Worm (Caenorhabditis elegans) whole organism, L1 larva: Measurements from ENCODE around the gene srbc-70.

Experiments used
- C04F5.9 ChIP-seq: sonication (generic microtip); optimal IDR thresholded peaks from 2 replicates; lab custom pipeline; 2016; ENCODE audit warnings: missing genetic modification characterization, missing compliant biosample characterization
- C16A3.4 ChIP-seq: fragments of 150-350 bp; optimal IDR thresholded peaks from 2 replicates; lab custom pipeline; 2014; ENCODE audit warnings: missing biosample characterization, missing genetic modification characterization
- Y116A8C.19 ChIP-seq: sonication (generic microtip); optimal IDR thresholded peaks from 2 replicates; lab custom pipeline; 2016; ENCODE audit warnings: missing compliant biosample characterization, missing genetic modification characterization, borderline replicate concordance
- aha-1 ChIP-seq: fragments of 150-350 bp; optimal IDR thresholded peaks from 2 replicates; lab custom pipeline; 2014; ENCODE audit warnings: missing biosample characterization, missing genetic modification characterization
- alr-1 ChIP-seq: fragments of 200-800 bp; sonication (Bioruptor generic); optimal IDR thresholded peaks from 2 replicates; lab custom pipeline; 2018; ENCODE audit warnings: borderline replicate concordance, mild to moderate bottlenecking, missing genetic modification characterization, missing compliant biosample characterization
- ama-1 ChIP-seq: fragments of 150-350 bp; optimal IDR thresholded peaks from 2 replicates; lab custom pipeline; 2014
- ceh-63 ChIP-seq: fragments of 200-800 bp; sonication (Bioruptor generic); optimal IDR thresholded peaks from 2 replicates; lab custom pipeline; 2018; ENCODE audit warnings: mild to moderate bottlenecking, missing genetic modification characterization, missing compliant biosample characterization
- ceh-82 ChIP-seq, 3 experiments: fragments of 150-350 bp in 1 of 3; sonication (generic microtip) in 2 of 3; optimal IDR thresholded peaks; 2 replicates each; lab custom pipeline; 2014 to 2017; ENCODE audit warnings: missing biosample characterization in 3 of 3, missing genetic modification characterization in 3 of 3
- ceh-88 ChIP-seq: fragments of 200-800 bp; sonication (Bioruptor generic); IDR thresholded peaks from 2 replicates; pipeline ENCODE4 v1.3.6; 2022; ENCODE audit warnings: missing genetic modification characterization, missing compliant biosample characterization
- dpl-1 ChIP-seq, 3 experiments: fragments of 150-350 bp in 2 of 3; sonication (generic microtip) in 1 of 3; optimal IDR thresholded peaks; 2 replicates each; lab custom pipeline; 2014 to 2017; ENCODE audit warnings: missing biosample characterization in 3 of 3, missing genetic modification characterization in 3 of 3, missing genetic modification reagents in 3 of 3
- dsc-1 ChIP-seq: sonication (generic microtip); optimal IDR thresholded peaks from 2 replicates; lab custom pipeline; 2016; ENCODE audit warnings: mild to moderate bottlenecking, missing genetic modification characterization, missing compliant biosample characterization
- efl-1 ChIP-seq, 4 experiments: fragments of 150-350 bp; optimal IDR thresholded peaks in 3 of 4; peaks in 1 of 4; 1 replicate in 1 of 4; 2 replicates in 3 of 4; lab custom pipeline; 2014; ENCODE audit warnings: missing biosample characterization in 2 of 4, missing genetic modification characterization in 2 of 4, missing genetic modification reagents in 2 of 4
- efl-3 ChIP-seq: fragments of 200-800 bp; sonication (Bioruptor generic); optimal IDR thresholded peaks from 2 replicates; lab custom pipeline; 2018; ENCODE audit warnings: mild to moderate bottlenecking, missing genetic modification characterization, missing compliant biosample characterization
- egl-13 ChIP-seq: sonication (generic microtip); optimal IDR thresholded peaks from 2 replicates; lab custom pipeline; 2016; ENCODE audit warnings: missing genotype, missing genetic modification reagents, missing genetic modification characterization, missing compliant biosample characterization
- ets-5 ChIP-seq: fragments of 200-800 bp; sonication (Bioruptor generic); IDR thresholded peaks from 2 replicates; pipeline ENCODE4 v1.3.6; 2022; ENCODE audit warnings: missing genetic modification characterization, missing compliant biosample characterization
- fkh-10 ChIP-seq: sonication (generic microtip); optimal IDR thresholded peaks from 2 replicates; lab custom pipeline; 2017; ENCODE audit warnings: missing biosample characterization, missing genetic modification reagents, missing genetic modification characterization
- fkh-8 ChIP-seq: sonication (generic microtip); optimal IDR thresholded peaks from 2 replicates; lab custom pipeline; 2016; ENCODE audit warnings: mild to moderate bottlenecking, missing genetic modification characterization, missing compliant biosample characterization
- hlh-17 ChIP-seq: fragments of 200-800 bp; sonication (Bioruptor generic); optimal IDR thresholded peaks from 2 replicates; lab custom pipeline; 2018; ENCODE audit warnings: missing genetic modification characterization, mild to moderate bottlenecking, missing compliant biosample characterization, moderate library complexity, borderline replicate concordance
- hlh-4 ChIP-seq: sonication (generic microtip); optimal IDR thresholded peaks from 2 replicates; lab custom pipeline; 2016; ENCODE audit warnings: mild to moderate bottlenecking, missing genetic modification characterization, missing compliant biosample characterization
- lin-14 ChIP-seq: fragments of 200-800 bp; sonication (Bioruptor generic); optimal IDR thresholded peaks from 2 replicates; lab custom pipeline; 2018; ENCODE audit warnings: mild to moderate bottlenecking, missing genetic modification characterization, moderate library complexity, missing compliant biosample characterization
- lir-3 ChIP-seq: sonication (generic microtip); optimal IDR thresholded peaks from 2 replicates; lab custom pipeline; 2016; ENCODE audit warnings: mild to moderate bottlenecking, missing genetic modification characterization, moderate library complexity, missing compliant biosample characterization; ENCODE audit not compliant: poor library complexity
- mef-2 ChIP-seq: fragments of 150-350 bp; optimal IDR thresholded peaks from 2 replicates; lab custom pipeline; 2014; ENCODE audit warnings: missing biosample characterization, missing genetic modification characterization
- mep-1 ChIP-seq: fragments of 150-350 bp; optimal IDR thresholded peaks from 2 replicates; lab custom pipeline; 2014; ENCODE audit warnings: missing biosample characterization, missing genetic modification characterization
- nhr-71 ChIP-seq: sonication (generic microtip); optimal IDR thresholded peaks from 2 replicates; lab custom pipeline; 2016; ENCODE audit warnings: mild to moderate bottlenecking, missing genetic modification characterization, moderate library complexity, missing compliant biosample characterization
- nhr-77 ChIP-seq: fragments of 150-350 bp; optimal IDR thresholded peaks from 2 replicates; lab custom pipeline; 2014; ENCODE audit warnings: missing biosample characterization, missing genetic modification characterization
- nhr-84 ChIP-seq: sonication (generic microtip); optimal IDR thresholded peaks from 2 replicates; lab custom pipeline; 2017; ENCODE audit warnings: missing biosample characterization, missing genetic modification characterization
- nhr-85 ChIP-seq: sonication (generic microtip); peaks from one replicate; lab custom pipeline; 2016; ENCODE audit warnings: missing genetic modification characterization, inconsistent platforms, missing compliant biosample characterization
- nhr-90 ChIP-seq: sonication (generic microtip); optimal IDR thresholded peaks from 2 replicates; lab custom pipeline; 2016; ENCODE audit warnings: mild to moderate bottlenecking, missing genetic modification characterization, missing compliant biosample characterization; ENCODE audit not compliant: poor library complexity
- pag-3 ChIP-seq: sonication (generic microtip); optimal IDR thresholded peaks from 2 replicates; lab custom pipeline; 2017; ENCODE audit warnings: missing genetic modification characterization, mild to moderate bottlenecking, missing compliant biosample characterization, antibody characterized with exemption, borderline replicate concordance; ENCODE audit not compliant: insufficient read depth
- pax-3 ChIP-seq: fragments of 200-800 bp; sonication (Bioruptor generic); optimal IDR thresholded peaks from 2 replicates; lab custom pipeline; 2018; ENCODE audit warnings: mild to moderate bottlenecking, missing genetic modification characterization, moderate library complexity, missing compliant biosample characterization
- rnt-1 ChIP-seq: sonication (generic microtip); optimal IDR thresholded peaks from 2 replicates; lab custom pipeline; 2016; ENCODE audit warnings: mild to moderate bottlenecking, missing genetic modification characterization, moderate library complexity, missing compliant biosample characterization
- skn-1 ChIP-seq: fragments of 150-350 bp; optimal IDR thresholded peaks from 2 replicates; lab custom pipeline; 2014; ENCODE audit warnings: missing biosample characterization, missing genetic modification characterization
- swsn-7 ChIP-seq: sonication (generic microtip); optimal IDR thresholded peaks from 2 replicates; lab custom pipeline; 2016; ENCODE audit warnings: missing genetic modification characterization, missing compliant biosample characterization
- tbx-2 ChIP-seq: sonication (generic microtip); optimal IDR thresholded peaks from 2 replicates; lab custom pipeline; 2016; ENCODE audit warnings: missing genetic modification characterization, missing compliant biosample characterization
- unc-130 ChIP-seq: fragments of 150-350 bp; optimal IDR thresholded peaks from 2 replicates; lab custom pipeline; 2017; ENCODE audit warnings: missing biosample characterization, missing genetic modification characterization, inconsistent platforms
- unc-30 ChIP-seq: sonication (generic microtip); optimal IDR thresholded peaks from 2 replicates; lab custom pipeline; 2017; ENCODE audit warnings: missing biosample characterization, missing genetic modification characterization
- unc-62 ChIP-seq: fragments of 150-350 bp; optimal IDR thresholded peaks from 2 replicates; lab custom pipeline; 2014; ENCODE audit warnings: missing biosample characterization, missing genetic modification reagents, missing genetic modification characterization
- unc-86 ChIP-seq: sonication (generic microtip); optimal IDR thresholded peaks from 2 replicates; lab custom pipeline; 2016; ENCODE audit warnings: missing genetic modification characterization, missing compliant biosample characterization
- vab-15 ChIP-seq: sonication (generic microtip); optimal IDR thresholded peaks from 2 replicates; lab custom pipeline; 2017; ENCODE audit warnings: missing genotype, mild to moderate bottlenecking, missing genetic modification characterization, missing compliant biosample characterization
- zag-1 ChIP-seq: fragments of 150-350 bp; optimal IDR thresholded peaks from 2 replicates; lab custom pipeline; 2014; ENCODE audit warnings: missing biosample characterization, missing genetic modification characterization

Gene srbc-70

DNA sequence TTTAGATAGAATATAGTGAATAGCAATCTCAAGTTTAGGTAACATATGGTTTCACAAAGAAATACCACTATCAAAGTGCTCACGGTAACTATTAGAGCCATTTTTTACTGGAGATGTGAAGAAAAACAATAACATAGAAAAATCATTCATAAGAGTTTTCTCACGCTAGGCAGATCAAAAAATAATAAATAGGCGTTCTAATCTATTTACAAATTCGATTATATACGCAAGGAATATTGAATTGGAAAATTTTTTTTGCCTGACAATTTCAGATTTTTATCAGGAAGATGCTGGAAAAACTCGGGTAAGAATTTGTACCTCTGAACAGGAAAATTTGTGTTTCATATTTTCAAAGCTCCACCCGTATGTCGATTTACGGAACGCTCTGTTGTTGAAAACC is at the start of gene srbc-70:
Gene srbc-70, minus strand, starts transcription at position 101 of the 400 bp plus-strand sequence.
- no peak for TF ChIP-seq nhr-85
- TF ChIP-seq swsn-7 (tag; lab: Kevin White, UChicago), result no peak
- no peak for TF ChIP-seq mef-2 (tag; lab: Kevin White, UChicago)
- TF ChIP-seq nhr-84 (tag; lab: Kevin White, UChicago), result no peak
- TF ChIP-seq efl-1 (optimal IDR thresholded peaks at IDR 0.05; lab: Kevin White, UChicago), result no peak
- no peak for TF ChIP-seq efl-1 (GFP tag; optimal IDR thresholded peaks at IDR 0.05 in 1 of 2; lab: Kevin White, UChicago)
- no peak for TF ChIP-seq hlh-4 (tag; lab: Kevin White, UChicago)
- no peak for TF ChIP-seq ceh-63 (GFP tag; lab: Kevin White, UChicago)
- no peak for TF ChIP-seq lir-3 (tag; lab: Kevin White, UChicago)
- TF ChIP-seq tbx-2, result no peak

- TF ChIP-seq nhr-85 (peak; percentile 31), unc-30 (tag; lab: Kevin White, UChicago) (no peak)
Observed at ce11 chrIV:4272167-4272566, 44.4 kb upstream of the srbc-70 start, which contains the start of gene F36A4.1. Gene F36A4.1, plus strand, starts transcription at chrIV:4272467.

ce11 chrIV:4270925-4271324 is 43.1 kb upstream of the srbc-70 start, which contains the start of gene F36A4.2:
Gene F36A4.2, plus strand, starts transcription at chrIV:4271225.
- no peak for TF ChIP-seq vab-15 (tag; lab: Kevin White, UChicago)
- no peak for TF ChIP-seq pag-3 (tag; lab: Kevin White, UChicago)
- TF ChIP-seq pax-3, result no peak
- TF ChIP-seq unc-86 (tag; lab: Kevin White, UChicago), result no peak
- no peak for TF ChIP-seq aha-1 (tag; lab: Kevin White, UChicago)

DNA sequence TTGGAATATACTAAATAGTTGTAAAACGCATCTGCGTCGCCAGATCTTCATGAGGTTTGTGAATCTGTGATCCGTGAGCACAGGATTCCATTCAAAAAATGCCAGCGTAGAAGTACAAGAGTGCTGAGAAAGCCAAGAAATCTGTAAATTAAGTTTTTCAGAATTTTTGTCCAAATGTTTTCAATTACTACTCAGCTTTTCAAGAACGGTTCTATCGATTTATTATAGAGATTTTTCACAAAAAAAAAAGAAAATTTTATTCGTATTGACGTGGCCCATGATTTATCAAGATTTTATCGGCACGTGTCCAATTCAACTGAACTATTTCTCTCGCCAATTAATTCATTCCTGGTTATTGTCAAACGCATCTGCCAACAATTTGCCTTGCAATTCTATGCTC is 41.5 kb upstream of the srbc-70 start, which contains the start of gene F36A4.3:
Gene F36A4.3, plus strand, starts transcription at position 301 of the 400 bp plus-strand sequence.
- TF ChIP-seq vab-15 (tag; lab: Kevin White, UChicago) (no peak), fkh-8 (no peak), ceh-88 (GFP tag; lab: Robert Waterston, UW) (no peak), C04F5.9 (tag; lab: Kevin White, UChicago) (no peak), Y116A8C.19 (no peak), rnt-1 (tag; lab: Kevin White, UChicago) (no peak), fkh-10 (GFP tag; lab: Kevin White, UChicago) (no peak), unc-130 (tag; lab: Kevin White, UChicago) (no peak), unc-30 (tag; lab: Kevin White, UChicago) (no peak), ama-1 (no peak), dpl-1 (GFP tag; optimal IDR thresholded peaks at IDR 0.05; lab: Kevin White, UChicago) (no peak), swsn-7 (tag; lab: Kevin White, UChicago) (no peak), hlh-17 (GFP tag; lab: Kevin White, UChicago) (no peak), dsc-1 (no peak), egl-13 (no peak), ets-5 (GFP tag; lab: Robert Waterston, UW) (no peak), C16A3.4 (no peak), nhr-71 (no peak)

DNA sequence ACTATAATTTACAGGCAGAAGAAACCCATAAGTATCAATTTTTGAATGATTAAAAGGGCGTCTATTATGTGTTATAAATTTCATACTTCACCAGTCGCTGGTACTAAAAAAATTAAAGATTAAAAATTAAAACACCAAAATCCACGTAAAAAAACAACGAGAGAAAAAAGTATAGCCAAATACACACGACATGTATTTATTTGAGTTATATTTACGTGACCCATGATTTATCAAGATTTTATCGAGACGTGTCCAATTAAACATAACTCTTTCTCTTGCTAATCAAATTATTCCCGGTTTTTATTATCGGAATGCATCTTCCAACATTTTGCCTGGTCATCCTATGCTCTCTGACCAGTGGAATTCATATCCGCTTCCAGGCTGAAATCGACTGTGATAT is 39.5 kb upstream of the srbc-70 start, which contains the start of gene F36A4.4:
Gene F36A4.4, plus strand, starts transcription at position 301 of the 400 bp plus-strand sequence.
- no peak for TF ChIP-seq nhr-77 (tag; lab: Kevin White, UChicago)
- no peak for TF ChIP-seq nhr-84 (tag; lab: Kevin White, UChicago)
- TF ChIP-seq lin-14 (GFP tag; lab: Kevin White, UChicago), result no peak
- no peak for TF ChIP-seq efl-3 (GFP tag; lab: Kevin White, UChicago)
- TF ChIP-seq unc-62 (GFP tag; lab: Kevin White, UChicago), result no peak
- TF ChIP-seq unc-130 (tag; lab: Kevin White, UChicago), result no peak
- TF ChIP-seq hlh-4 (tag; lab: Kevin White, UChicago), result no peak
- TF ChIP-seq ceh-82 (tag; optimal IDR thresholded peaks at IDR 0.05; lab: Kevin White, UChicago), result no peak
- no peak for TF ChIP-seq ceh-88 (GFP tag; lab: Robert Waterston, UW)
- no peak for TF ChIP-seq zag-1 (tag; lab: Kevin White, UChicago)
- no peak for TF ChIP-seq mep-1 (tag; lab: Kevin White, UChicago)
- no peak for TF ChIP-seq skn-1 (tag; lab: Kevin White, UChicago)
- TF ChIP-seq alr-1 (tag; lab: Kevin White, UChicago), result no peak
- TF ChIP-seq nhr-90, result no peak
